Worm (Caenorhabditis elegans): ENCODE measurements around the gene F09E10.1.
A peak's percentile ranks its signal among the peaks of the same experiment; 100 is the strongest.

DNA sequence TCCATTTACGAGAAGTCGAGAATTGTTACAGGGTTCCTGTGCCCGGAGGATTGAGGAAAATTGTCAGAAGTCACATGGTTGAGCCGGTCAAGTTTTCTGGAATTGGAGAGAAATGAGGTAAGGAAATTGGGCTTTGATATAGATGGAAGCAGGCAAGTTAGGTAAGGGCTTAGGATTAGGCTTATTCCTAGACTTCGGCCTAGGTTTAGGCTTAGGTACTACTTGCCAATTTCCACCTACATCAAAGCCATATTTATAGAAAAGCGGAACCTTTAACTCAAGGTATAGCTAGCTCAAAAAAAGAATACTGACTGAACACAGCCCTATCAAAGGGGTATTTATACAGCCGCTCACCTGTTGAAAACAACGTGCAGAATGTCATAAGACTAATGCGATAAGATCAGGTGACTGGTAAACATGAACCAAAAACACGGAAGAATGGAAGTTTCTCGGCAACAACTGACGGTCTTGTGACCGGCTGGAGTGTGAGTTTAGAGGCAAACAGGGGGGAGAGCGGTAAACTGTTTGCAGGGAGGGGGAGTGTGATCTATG is 2.0 kb downstream of the F09E10.1 start:
- TF ChIP-seq nhr-12 (tag; optimal IDR thresholded peaks at IDR 0.05) (no peak), egl-27 (tag; optimal IDR thresholded peaks at IDR 0.05) (no peak), skn-1 (tag; optimal IDR thresholded peaks at IDR 0.05) (peak; percentile 20), mml-1 (tag; optimal IDR thresholded peaks at IDR 0.05) (no peak)

Measured in whole organism, L3 larva.